Worm (Caenorhabditis elegans): ENCODE measurements around the gene C04B4.6.

The C04B4.6 gene

DNA sequence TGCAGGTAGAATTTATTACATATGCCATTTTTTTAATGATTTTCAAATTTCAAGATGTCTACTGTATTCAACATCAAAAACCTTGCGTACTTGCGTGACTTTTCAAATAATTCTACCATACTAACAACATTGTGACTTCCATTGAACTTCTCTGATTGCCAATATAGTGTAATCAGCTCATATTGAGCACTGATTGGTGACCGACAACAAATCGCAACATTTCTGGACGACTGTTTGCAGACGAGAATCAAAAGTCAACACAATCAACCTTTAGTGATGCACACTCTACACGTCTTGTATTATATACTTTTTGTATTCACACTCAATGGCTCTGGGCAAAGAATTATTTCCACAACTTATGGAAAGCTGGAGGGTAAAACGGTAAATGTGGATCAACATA is 34.0 kb downstream of the C04B4.6 start, which contains the start of gene cest-3:
cest-3 (plus strand) TSS at position 190 of the 400 bp plus-strand sequence.
- TF ChIP-seq dao-5 (tag; optimal IDR thresholded peaks at IDR 0.05) (no peak), W03F9.2 (tag; optimal IDR thresholded peaks at IDR 0.05) (no peak), him-1 (tag; optimal IDR thresholded peaks at IDR 0.05) (no peak)

DNA sequence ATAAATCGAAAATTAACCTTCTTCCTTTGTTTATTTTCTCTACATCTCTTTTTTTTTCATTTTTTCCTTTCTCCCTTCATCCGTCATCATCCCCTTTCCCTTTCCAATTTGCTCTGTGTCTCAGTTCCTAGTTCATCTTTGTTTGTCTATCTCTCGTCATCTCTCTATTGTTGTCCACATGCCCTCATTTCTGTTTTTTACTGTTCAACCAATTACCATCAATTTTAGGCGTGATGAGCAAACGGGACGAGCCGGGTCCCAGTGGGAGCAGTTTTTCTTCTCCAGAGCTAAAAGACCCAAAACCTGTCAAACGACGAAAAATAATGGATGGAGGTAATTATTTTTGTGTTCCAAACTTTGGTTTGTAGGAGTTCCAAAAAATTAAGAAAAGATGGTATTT is 40.1 kb downstream of the C04B4.6 start, which contains the start of gene C23H4.6:
C23H4.6 (plus strand) TSS at position 219 of the 400 bp plus-strand sequence.
- TF ChIP-seq dao-5 (tag; optimal IDR thresholded peaks at IDR 0.05) (no peak), him-1 (tag; optimal IDR thresholded peaks at IDR 0.05) (no peak), W03F9.2 (tag; optimal IDR thresholded peaks at IDR 0.05) (no peak)

DNA sequence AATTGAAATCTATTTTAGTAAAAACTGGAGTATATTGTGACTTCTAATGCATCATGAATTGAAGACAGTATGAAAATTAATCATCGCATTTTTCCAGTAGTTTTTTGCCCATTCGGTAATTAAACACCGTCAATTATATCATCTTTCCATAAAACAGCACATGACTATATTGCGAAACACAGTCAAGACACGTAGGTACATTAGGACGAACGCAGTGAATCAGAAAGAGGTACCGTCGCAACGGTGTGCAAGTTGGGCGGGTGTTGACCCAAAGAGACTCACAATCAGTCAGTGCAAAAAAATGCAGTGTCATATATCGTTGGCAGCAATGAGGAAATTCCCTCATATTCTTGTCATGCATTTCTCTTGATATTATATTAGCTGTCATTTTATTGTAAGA is 41.1 kb downstream of the C04B4.6 start:
- TF ChIP-seq dao-5 (tag; optimal IDR thresholded peaks at IDR 0.05) (no peak), W03F9.2 (tag; optimal IDR thresholded peaks at IDR 0.05) (no peak), him-1 (tag; optimal IDR thresholded peaks at IDR 0.05) (no peak)

DNA sequence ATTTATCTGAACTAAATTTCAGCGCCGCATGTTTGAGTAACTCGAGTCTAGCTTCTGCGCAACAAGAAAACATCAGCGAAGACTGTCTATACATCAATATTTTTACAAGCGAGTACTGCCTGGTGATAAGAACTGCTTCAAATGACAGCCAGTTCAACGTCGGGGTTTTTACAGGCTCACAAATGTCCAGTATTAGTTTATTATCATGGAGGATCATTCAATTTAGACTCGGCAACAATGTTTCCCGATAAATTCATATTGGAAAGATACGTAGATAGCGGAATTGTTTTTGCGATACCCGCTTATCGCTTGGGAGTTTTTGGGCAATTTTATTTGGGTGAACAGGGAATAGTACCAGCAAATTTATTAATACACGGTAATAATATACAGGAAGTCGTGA is 45.1 kb downstream of the C04B4.6 start:
- TF ChIP-seq him-1 (tag; optimal IDR thresholded peaks at IDR 0.05): no peak
- TF ChIP-seq W03F9.2 (tag; optimal IDR thresholded peaks at IDR 0.05): no peak
- no peak for TF ChIP-seq dao-5 (tag; optimal IDR thresholded peaks at IDR 0.05)

DNA sequence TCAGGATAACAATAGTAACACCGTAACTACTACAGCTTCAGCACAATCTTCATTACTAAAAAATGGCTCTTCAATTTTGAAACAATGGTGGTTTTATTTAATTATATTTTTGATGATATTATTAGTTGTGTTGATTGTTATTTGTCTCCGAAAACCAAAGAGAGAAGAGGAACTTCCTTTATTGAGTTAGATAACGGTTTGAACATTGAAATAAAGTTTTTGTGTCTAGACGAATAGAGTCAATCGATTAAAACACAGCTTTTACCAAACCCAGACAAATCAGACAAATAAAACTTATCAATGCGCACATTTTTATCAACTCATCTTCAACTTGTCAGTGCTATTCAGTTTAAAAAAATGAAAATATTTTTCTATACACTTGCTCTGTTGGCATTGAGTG is 45.8 kb downstream of the C04B4.6 start, which contains the start of gene cest-7:
cest-7 (plus strand) TSS at position 301 of the 400 bp plus-strand sequence.
- no peak for TF ChIP-seq W03F9.2 (tag; optimal IDR thresholded peaks at IDR 0.05)
- no peak for TF ChIP-seq him-1 (tag; optimal IDR thresholded peaks at IDR 0.05)
- no peak for TF ChIP-seq dao-5 (tag; optimal IDR thresholded peaks at IDR 0.05)

DNA sequence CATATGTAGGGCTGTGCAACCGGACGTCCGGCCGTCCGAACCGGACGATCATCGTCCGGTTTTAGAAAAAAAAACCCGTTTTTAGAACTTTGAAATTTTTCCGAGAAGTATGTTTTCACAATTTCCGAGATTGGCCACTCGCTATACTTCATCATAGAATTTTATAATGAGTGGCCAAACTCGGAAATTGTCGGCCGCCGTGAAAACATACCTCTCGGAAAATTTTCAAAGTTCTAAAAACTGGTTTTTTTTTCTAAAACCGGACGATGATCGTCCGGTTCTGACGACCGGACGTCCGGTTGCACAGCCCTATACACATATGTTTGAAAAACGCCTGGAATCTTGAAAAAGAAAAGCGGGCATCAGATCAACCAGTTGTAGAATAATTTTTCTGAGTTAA is 48.3 kb downstream of the C04B4.6 start:
- no peak for TF ChIP-seq dao-5 (tag; optimal IDR thresholded peaks at IDR 0.05)
- TF ChIP-seq him-1 (tag; optimal IDR thresholded peaks at IDR 0.05): no peak
- TF ChIP-seq W03F9.2 (tag; optimal IDR thresholded peaks at IDR 0.05): no peak

DNA sequence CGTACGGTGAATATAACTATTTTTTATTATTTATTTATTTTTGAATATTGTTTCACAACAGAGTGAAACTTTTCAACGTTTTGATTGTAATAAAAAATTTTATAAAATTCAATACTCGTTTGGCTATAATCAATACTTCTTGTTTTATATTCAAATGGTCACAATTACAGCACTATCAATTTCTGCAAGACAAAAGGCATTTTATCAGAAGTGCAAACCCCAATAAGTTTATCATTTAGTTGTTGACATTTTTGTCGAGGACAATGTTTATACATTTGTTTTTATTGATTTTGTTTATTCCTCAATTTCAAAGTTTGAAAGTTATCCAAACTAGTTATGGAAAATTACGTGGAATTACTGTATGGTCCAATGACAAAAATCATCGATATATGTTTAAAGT is 49.5 kb downstream of the C04B4.6 start, which contains the start of gene cest-9.1:
cest-9.1 (plus strand) TSS at position 213 of the 400 bp plus-strand sequence.
- TF ChIP-seq him-1 (tag; optimal IDR thresholded peaks at IDR 0.05): no peak
- TF ChIP-seq W03F9.2 (tag; optimal IDR thresholded peaks at IDR 0.05): no peak
- no peak for TF ChIP-seq dao-5 (tag; optimal IDR thresholded peaks at IDR 0.05)
